Worm (Caenorhabditis elegans): Measurements from ENCODE around the gene gln-2.

DNA sequence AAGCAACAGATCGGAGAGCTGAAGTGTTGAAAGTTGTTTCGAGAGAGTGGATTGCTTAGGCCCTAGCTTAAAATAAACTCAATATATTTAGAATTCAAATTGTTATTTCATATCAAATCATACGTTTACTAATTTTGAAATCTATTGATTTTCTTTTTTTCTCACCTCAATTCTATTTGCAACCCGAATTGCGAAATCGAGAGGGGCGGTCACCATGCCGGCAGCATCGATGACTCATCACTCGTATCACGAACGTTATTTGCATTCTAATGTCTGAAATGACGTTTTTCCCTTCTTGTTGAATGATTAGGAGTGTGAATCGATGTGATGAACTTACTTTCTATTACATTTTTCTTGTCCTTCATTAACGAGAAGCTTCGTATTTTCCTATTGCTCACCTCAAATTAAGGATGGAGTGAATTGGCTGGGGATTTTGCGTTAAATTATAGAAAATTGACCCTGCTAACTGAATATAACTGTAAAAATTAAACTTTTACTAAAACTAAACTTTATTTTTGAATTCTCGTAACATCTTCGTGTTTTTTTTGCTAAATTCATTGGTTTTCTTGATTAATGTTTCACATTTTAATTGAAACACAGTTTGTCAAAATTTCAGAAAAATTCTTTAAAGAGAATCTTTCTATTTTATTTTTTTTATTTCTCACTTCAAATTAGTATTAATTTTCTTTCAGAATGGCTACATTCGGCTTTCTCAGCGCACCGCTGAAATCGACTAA is 12.2 kb upstream of the gln-2 start, which contains the start of gene alx-1:
- no peak for TF ChIP-seq C38D4.7 (GFP tag; optimal IDR thresholded peaks at IDR 0.05)
- TF ChIP-seq unc-86 (tag; optimal IDR thresholded peaks at IDR 0.05), result no peak
- TF ChIP-seq sox-4 (tag; optimal IDR thresholded peaks at IDR 0.05), result no peak
- no peak for TF ChIP-seq madf-2 (tag; optimal IDR thresholded peaks at IDR 0.05)
- no peak for TF ChIP-seq odd-2 (tag; optimal IDR thresholded peaks at IDR 0.05)
- TF ChIP-seq pha-4 (tag; optimal IDR thresholded peaks at IDR 0.05), result no peak
- no peak for TF ChIP-seq lin-11 (tag; optimal IDR thresholded peaks at IDR 0.05)
- TF ChIP-seq pat-9 (tag; optimal IDR thresholded peaks at IDR 0.05), result no peak
- no peak for TF ChIP-seq syd-9 (tag; optimal IDR thresholded peaks at IDR 0.05)
- no peak for TF ChIP-seq ama-1 (optimal IDR thresholded peaks at IDR 0.05)
